Worm (Caenorhabditis elegans) whole organism, early embryonic: ENCODE results near the gene Y43F8C.11.

Experiments used
- B0310.2 ChIP-seq: sonication (generic microtip); optimal IDR thresholded peaks from 2 replicates; lab custom pipeline; 2016; ENCODE audit warnings: mild to moderate bottlenecking, missing genetic modification characterization, missing compliant biosample characterization
- F13C5.2 ChIP-seq: sonication (generic microtip); optimal IDR thresholded peaks from 2 replicates; lab custom pipeline; 2017; ENCODE audit warnings: mild to moderate bottlenecking, missing genetic modification characterization, inconsistent platforms, missing compliant biosample characterization
- aly-1 ChIP-seq: sonication (generic microtip); optimal IDR thresholded peaks from 2 replicates; lab custom pipeline; 2016; ENCODE audit warnings: missing genetic modification characterization, missing compliant biosample characterization
- ama-1 ChIP-seq: fragments of 150-350 bp; optimal IDR thresholded peaks from 2 replicates; lab custom pipeline; 2014
- ceh-13 ChIP-seq: fragments of 200-800 bp; sonication (Bioruptor generic); optimal IDR thresholded peaks from 2 replicates; lab custom pipeline; 2018; ENCODE audit warnings: mild to moderate bottlenecking, missing genetic modification characterization, missing compliant biosample characterization
- ceh-36 ChIP-seq: sonication (generic microtip); optimal IDR thresholded peaks from 2 replicates; lab custom pipeline; 2016; ENCODE audit warnings: missing genetic modification characterization, inconsistent platforms, missing compliant biosample characterization
- ets-7 ChIP-seq: sonication (generic microtip); optimal IDR thresholded peaks from 2 replicates; lab custom pipeline; 2016; ENCODE audit warnings: missing genotype, missing genetic modification characterization, missing compliant biosample characterization
- flt-1 ChIP-seq: fragments of 200-800 bp; sonication (Bioruptor generic); IDR thresholded peaks from 2 replicates; pipeline ENCODE4 v1.3.6; 2022; ENCODE audit warnings: missing genetic modification characterization, missing compliant biosample characterization
- hmbx-1 ChIP-seq: sonication (generic microtip); optimal IDR thresholded peaks from 2 replicates; lab custom pipeline; 2016; ENCODE audit warnings: mild to moderate bottlenecking, missing genetic modification characterization, missing compliant biosample characterization
- scrt-1 ChIP-seq: fragments of 200-800 bp; sonication (Bioruptor generic); IDR thresholded peaks from 2 replicates; pipeline ENCODE4 v1.3.6; 2022; ENCODE audit warnings: missing genetic modification characterization, missing compliant biosample characterization
- tbx-37 ChIP-seq: fragments of 200-800 bp; sonication (Bioruptor generic); conservative IDR thresholded peaks from 2 replicates; pipeline ENCODE4 v1.3.6; 2022; ENCODE audit warnings: missing genetic modification reagents, missing genetic modification characterization, missing compliant biosample characterization
- tra-4 ChIP-seq: sonication (generic microtip); optimal IDR thresholded peaks from 2 replicates; lab custom pipeline; 2017; ENCODE audit warnings: missing genetic modification characterization, missing compliant biosample characterization

- no peak for TF ChIP-seq F13C5.2 (tag; lab: Kevin White, UChicago)
- TF ChIP-seq ama-1 (lab: Kevin White, UChicago): no peak
- no peak for TF ChIP-seq tbx-37 (GFP tag; lab: Robert Waterston, UW)
- TF ChIP-seq tra-4: no peak
- no peak for TF ChIP-seq ceh-13 (GFP tag; lab: Kevin White, UChicago)
- no peak for TF ChIP-seq aly-1 (tag; lab: Kevin White, UChicago)
- TF ChIP-seq B0310.2: no peak
- no peak for TF ChIP-seq hmbx-1 (tag; lab: Kevin White, UChicago)
- no peak for TF ChIP-seq flt-1 (GFP tag; lab: Robert Waterston, UW)
- no peak for TF ChIP-seq ets-7 (tag; lab: Kevin White, UChicago)
- no peak for TF ChIP-seq ceh-36 (tag; lab: Kevin White, UChicago)
- no peak for TF ChIP-seq scrt-1 (GFP tag; lab: Robert Waterston, UW)
These were observed 37.5 kb upstream of the Y43F8C.11 start, which contains the start of gene Y43F8C.5 for ce11 chrV:19632546-19632945.
